Worm (Caenorhabditis elegans) whole organism, L1 larva: ENCODE measurements around the gene nstp-5.

ENCODE experiments used
- C04F5.9 ChIP-seq: sonication (generic microtip); optimal IDR thresholded peaks from 2 replicates; lab custom pipeline; 2016; ENCODE audit warnings: missing genetic modification characterization, missing compliant biosample characterization
- C16A3.4 ChIP-seq: fragments of 150-350 bp; optimal IDR thresholded peaks from 2 replicates; lab custom pipeline; 2014; ENCODE audit warnings: missing biosample characterization, missing genetic modification characterization
- C34B4.2 ChIP-seq: sonication (generic microtip); optimal IDR thresholded peaks from 2 replicates; lab custom pipeline; 2017; ENCODE audit warnings: mild to moderate bottlenecking, missing genetic modification characterization, missing compliant biosample characterization
- F16B12.6 ChIP-seq: fragments of 150-350 bp; optimal IDR thresholded peaks from 2 replicates; lab custom pipeline; 2014; ENCODE audit warnings: missing biosample characterization, missing genetic modification characterization
- Y116A8C.19 ChIP-seq: sonication (generic microtip); optimal IDR thresholded peaks from 2 replicates; lab custom pipeline; 2016; ENCODE audit warnings: missing compliant biosample characterization, missing genetic modification characterization, borderline replicate concordance
- aha-1 ChIP-seq: fragments of 150-350 bp; optimal IDR thresholded peaks from 2 replicates; lab custom pipeline; 2014; ENCODE audit warnings: missing biosample characterization, missing genetic modification characterization
- alr-1 ChIP-seq: fragments of 200-800 bp; sonication (Bioruptor generic); optimal IDR thresholded peaks from 2 replicates; lab custom pipeline; 2018; ENCODE audit warnings: borderline replicate concordance, mild to moderate bottlenecking, missing genetic modification characterization, missing compliant biosample characterization
- blmp-1 ChIP-seq: fragments of 150-350 bp; optimal IDR thresholded peaks from 2 replicates; lab custom pipeline; 2014; ENCODE audit warnings: missing biosample characterization, missing genetic modification characterization
- ceh-82 ChIP-seq, 3 experiments: fragments of 150-350 bp in 1 of 3; sonication (generic microtip) in 2 of 3; optimal IDR thresholded peaks; 2 replicates each; lab custom pipeline; 2014 to 2017; ENCODE audit warnings: missing biosample characterization in 3 of 3, missing genetic modification characterization in 3 of 3
- ceh-88 ChIP-seq: fragments of 200-800 bp; sonication (Bioruptor generic); IDR thresholded peaks from 2 replicates; pipeline ENCODE4 v1.3.6; 2022; ENCODE audit warnings: missing genetic modification characterization, missing compliant biosample characterization
- dsc-1 ChIP-seq: sonication (generic microtip); optimal IDR thresholded peaks from 2 replicates; lab custom pipeline; 2016; ENCODE audit warnings: mild to moderate bottlenecking, missing genetic modification characterization, missing compliant biosample characterization
- efl-1 ChIP-seq, 4 experiments: fragments of 150-350 bp; optimal IDR thresholded peaks in 3 of 4; peaks in 1 of 4; 1 replicate in 1 of 4; 2 replicates in 3 of 4; lab custom pipeline; 2014; ENCODE audit warnings: missing biosample characterization in 2 of 4, missing genetic modification characterization in 2 of 4, missing genetic modification reagents in 2 of 4
- efl-3 ChIP-seq: fragments of 200-800 bp; sonication (Bioruptor generic); optimal IDR thresholded peaks from 2 replicates; lab custom pipeline; 2018; ENCODE audit warnings: mild to moderate bottlenecking, missing genetic modification characterization, missing compliant biosample characterization
- elt-2 ChIP-seq: sonication (generic microtip); optimal IDR thresholded peaks from 2 replicates; lab custom pipeline; 2016; ENCODE audit warnings: missing genetic modification characterization, mild to moderate bottlenecking, inconsistent platforms, missing compliant biosample characterization, missing genetic modification reagents
- fkh-4 ChIP-seq: sonication (generic microtip); optimal IDR thresholded peaks from 2 replicates; lab custom pipeline; 2016; ENCODE audit warnings: missing compliant biosample characterization, missing genetic modification characterization, borderline replicate concordance
- fkh-8 ChIP-seq: sonication (generic microtip); optimal IDR thresholded peaks from 2 replicates; lab custom pipeline; 2016; ENCODE audit warnings: mild to moderate bottlenecking, missing genetic modification characterization, missing compliant biosample characterization
- fos-1 ChIP-seq: fragments of 150-350 bp; optimal IDR thresholded peaks from 2 replicates; lab custom pipeline; 2014; ENCODE audit warnings: missing biosample characterization, missing genetic modification characterization
- hpl-2 ChIP-seq: fragments of 150-350 bp; optimal IDR thresholded peaks from 2 replicates; lab custom pipeline; 2014; ENCODE audit warnings: missing biosample characterization, missing genetic modification reagents, missing genetic modification characterization
- isw-1 ChIP-seq: fragments of 200-800 bp; sonication (Bioruptor generic); IDR thresholded peaks from 2 replicates; pipeline ENCODE4 v1.3.6; 2022; ENCODE audit warnings: missing genetic modification characterization, missing compliant biosample characterization
- jun-1 ChIP-seq: fragments of 150-350 bp; optimal IDR thresholded peaks from 2 replicates; lab custom pipeline; 2014; ENCODE audit warnings: missing biosample characterization, missing genetic modification reagents, missing genetic modification characterization
- lin-35 ChIP-seq, 2 experiments: fragments of 150-350 bp; optimal IDR thresholded peaks; 2 replicates each; lab custom pipeline; 2014; ENCODE audit warnings: missing biosample characterization in 2 of 2, missing genetic modification characterization in 2 of 2, missing genetic modification reagents in 2 of 2
- lsy-2 ChIP-seq, 2 experiments: fragments of 150-350 bp; optimal IDR thresholded peaks; 2 replicates each; lab custom pipeline; 2014; ENCODE audit warnings: missing biosample characterization in 2 of 2, missing genetic modification characterization in 2 of 2
- mep-1 ChIP-seq: fragments of 150-350 bp; optimal IDR thresholded peaks from 2 replicates; lab custom pipeline; 2014; ENCODE audit warnings: missing biosample characterization, missing genetic modification characterization
- nhr-19 ChIP-seq: fragments of 200-800 bp; sonication (Bioruptor generic); conservative IDR thresholded peaks from 2 replicates; pipeline ENCODE4 v1.3.6; 2022; ENCODE audit warnings: missing genetic modification characterization, missing compliant biosample characterization
- nhr-237 ChIP-seq: fragments of 150-350 bp; optimal IDR thresholded peaks from 2 replicates; lab custom pipeline; 2014; ENCODE audit warnings: missing biosample characterization, missing genetic modification characterization
- nhr-28 ChIP-seq: fragments of 150-350 bp; optimal IDR thresholded peaks from 2 replicates; lab custom pipeline; 2014; ENCODE audit warnings: missing biosample characterization, missing genetic modification characterization
- nhr-47 ChIP-seq: sonication (generic microtip); optimal IDR thresholded peaks from 2 replicates; lab custom pipeline; 2016; ENCODE audit warnings: mild to moderate bottlenecking, missing genetic modification characterization, moderate library complexity, missing compliant biosample characterization
- nhr-71 ChIP-seq: sonication (generic microtip); optimal IDR thresholded peaks from 2 replicates; lab custom pipeline; 2016; ENCODE audit warnings: mild to moderate bottlenecking, missing genetic modification characterization, moderate library complexity, missing compliant biosample characterization
- nhr-76 ChIP-seq: sonication (generic microtip); optimal IDR thresholded peaks from 2 replicates; lab custom pipeline; 2017; ENCODE audit warnings: missing biosample characterization, missing genetic modification characterization
- pqm-1 ChIP-seq: sonication (generic microtip); optimal IDR thresholded peaks from 3 replicates; lab custom pipeline; 2017; ENCODE audit warnings: missing biosample characterization, missing genetic modification characterization
- skn-1 ChIP-seq: fragments of 150-350 bp; optimal IDR thresholded peaks from 2 replicates; lab custom pipeline; 2014; ENCODE audit warnings: missing biosample characterization, missing genetic modification characterization
- snu-23 ChIP-seq: sonication (generic microtip); optimal IDR thresholded peaks from 2 replicates; lab custom pipeline; 2016; ENCODE audit warnings: missing genetic modification characterization, missing compliant biosample characterization
- sox-4 ChIP-seq: sonication (generic microtip); optimal IDR thresholded peaks from 2 replicates; lab custom pipeline; 2016; ENCODE audit warnings: missing genetic modification characterization, missing compliant biosample characterization
- sup-37 ChIP-seq: fragments of 200-800 bp; sonication (Bioruptor generic); optimal IDR thresholded peaks from 2 replicates; lab custom pipeline; 2018; ENCODE audit warnings: mild to moderate bottlenecking, missing genetic modification characterization, missing compliant biosample characterization
- swsn-7 ChIP-seq: sonication (generic microtip); optimal IDR thresholded peaks from 2 replicates; lab custom pipeline; 2016; ENCODE audit warnings: missing genetic modification characterization, missing compliant biosample characterization
- tlp-1 ChIP-seq: fragments of 150-350 bp; optimal IDR thresholded peaks from 2 replicates; lab custom pipeline; 2014; ENCODE audit warnings: missing biosample characterization, missing genetic modification characterization
- unc-130 ChIP-seq: fragments of 150-350 bp; optimal IDR thresholded peaks from 2 replicates; lab custom pipeline; 2017; ENCODE audit warnings: missing biosample characterization, missing genetic modification characterization, inconsistent platforms
- ztf-4 ChIP-seq: fragments of 150-350 bp; optimal IDR thresholded peaks from 2 replicates; lab custom pipeline; 2014; ENCODE audit warnings: missing biosample characterization, missing genetic modification characterization

nstp-5 gene

ce11 chrIV:12896371-12896882 lies 41.1 kb downstream of the nstp-5 start, which contains the start of gene K08D8.7:
Gene K08D8.7 (plus strand): TSS chrIV:12896832.
- TF ChIP-seq lin-35 (GFP tag; optimal IDR thresholded peaks at IDR 0.05; lab: Kevin White, UChicago) (peak in 1 of 2 experiments; percentile 24), C34B4.2 (no peak), snu-23 (GFP tag; lab: Kevin White, UChicago) (no peak), elt-2 (peak; percentile 58), skn-1 (tag; lab: Kevin White, UChicago) (no peak)

DNA sequence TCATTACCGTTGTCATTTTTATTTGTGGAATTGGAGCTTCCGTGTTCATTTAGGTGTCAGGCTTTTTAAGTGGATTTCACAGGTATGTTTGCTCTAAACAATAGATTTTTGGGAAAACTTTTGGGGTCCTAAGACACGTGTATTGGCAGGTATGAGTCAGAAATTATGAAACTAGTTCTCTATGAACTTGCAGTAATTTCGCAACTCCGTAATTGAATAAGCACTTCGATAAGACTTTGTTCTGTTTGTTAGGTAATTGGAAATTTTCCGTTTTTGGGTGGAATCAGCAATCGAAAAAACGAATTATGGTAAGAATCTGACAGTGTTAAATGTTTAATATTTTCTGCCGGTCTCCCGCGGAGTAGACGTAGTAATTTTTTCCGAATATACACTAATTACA lies 41.8 kb downstream of the nstp-5 start:
- no peak for TF ChIP-seq unc-130 (tag; lab: Kevin White, UChicago)
- TF ChIP-seq nhr-71 = no peak
- no peak for TF ChIP-seq dsc-1
- TF ChIP-seq isw-1 (GFP tag; lab: Robert Waterston, UW) = no peak
- TF ChIP-seq fkh-8 (tag; lab: Kevin White, UChicago) = no peak
- no peak for TF ChIP-seq mep-1 (tag; lab: Kevin White, UChicago)
- no peak for TF ChIP-seq aha-1 (tag; lab: Kevin White, UChicago)
- TF ChIP-seq swsn-7 (tag; lab: Kevin White, UChicago) = no peak

- TF ChIP-seq fos-1 (tag; lab: Kevin White, UChicago) (no peak), efl-3 (no peak), sox-4 (tag; lab: Kevin White, UChicago) (no peak), C04F5.9 (tag; lab: Kevin White, UChicago) (no peak), ceh-82 (tag; optimal IDR thresholded peaks at IDR 0.05; lab: Kevin White, UChicago) (no peak), elt-2 (peak; percentile 4), fkh-8 (tag; lab: Kevin White, UChicago) (no peak), nhr-76 (tag; lab: Kevin White, UChicago) (no peak), efl-1 (optimal IDR thresholded peaks at IDR 0.05; lab: Kevin White, UChicago) (no peak), efl-1 (GFP tag; optimal IDR thresholded peaks at IDR 0.05 in 1 of 2; lab: Kevin White, UChicago) (peak in 1 of 2 experiments; percentile 81), sup-37 (no peak), nhr-28 (no peak)
Observed at ce11 chrIV:12898823-12899222, 43.5 kb downstream of the nstp-5 start.

- TF ChIP-seq F16B12.6 (tag; lab: Kevin White, UChicago) (no peak), ceh-88 (GFP tag; lab: Robert Waterston, UW) (no peak), Y116A8C.19 (tag; lab: Kevin White, UChicago) (no peak), lsy-2 (tag; optimal IDR thresholded peaks at IDR 0.05; lab: Kevin White, UChicago) (no peak), fkh-8 (tag; lab: Kevin White, UChicago) (no peak), dsc-1 (no peak)
Observed at ce11 chrIV:12899392-12899791, 44.0 kb downstream of the nstp-5 start, which contains the start of gene K08D8.9. Gene K08D8.9 (plus strand): TSS chrIV:12899692.

ce11 chrIV:12900267-12900666 lies 44.9 kb downstream of the nstp-5 start, which contains the start of gene K08D8.10:
Gene K08D8.10 (plus strand): TSS chrIV:12900567.
- no peak for TF ChIP-seq pqm-1 (tag; lab: Kevin White, UChicago)
- TF ChIP-seq jun-1 (tag; lab: Kevin White, UChicago) = no peak
- no peak for TF ChIP-seq F16B12.6 (tag; lab: Kevin White, UChicago)
- no peak for TF ChIP-seq nhr-237 (tag; lab: Kevin White, UChicago)
- TF ChIP-seq tlp-1 = no peak
- no peak for TF ChIP-seq nhr-47
- no peak for TF ChIP-seq fkh-4
- TF ChIP-seq fkh-8 (tag; lab: Kevin White, UChicago) = no peak
- TF ChIP-seq C16A3.4 = no peak
- no peak for TF ChIP-seq blmp-1 (tag; lab: Kevin White, UChicago)
- no peak for TF ChIP-seq sox-4 (tag; lab: Kevin White, UChicago)
- TF ChIP-seq alr-1 = no peak
- no peak for TF ChIP-seq nhr-19
- no peak for TF ChIP-seq ztf-4
- TF ChIP-seq hpl-2 = no peak
